4 fruit fly cellular contexts compared by ENCODE assay signal in genomic region chr3R:19833546-19833945, dm6.
TF ChIP-seq lines count a peak whose summit lies in the region.

No protein-coding gene starts in this region.

- TF ChIP-seq CTCF in whole organism, embryonic (GFP tag; optimal IDR thresholded peaks at IDR 0.05; lab: Kevin White, UChicago) = no peak

TF ChIP-seq in whole organism, adult, 20 proteins besides CTCF, POLR2A, EP300 and RAD21:
- TF ChIP-seq kay (GFP tag; lab: Kevin White, UChicago; ENCODE audit: borderline replicate concordance) (peak; percentile 11), CG14711 (tag; optimal IDR thresholded peaks at IDR 0.05; lab: Kevin White, UChicago) (no peak), toe (GFP tag; optimal IDR thresholded peaks at IDR 0.05; lab: Kevin White, UChicago) (no peak)
TF ChIP-seq in whole organism, adult: peak in this region for 1.

TF ChIP-seq in whole organism, embryonic, 481 proteins besides CTCF, POLR2A, EP300 and RAD21:
- TF ChIP-seq Blimp-1 (GFP tag; optimal IDR thresholded peaks at IDR 0.05; lab: Kevin White, UChicago) (no peak), Drgx (GFP tag; IDR thresholded peaks at IDR 0.05; lab: Robert Waterston, UW) (peak; percentile 73)

TF ChIP-seq in whole organism, prepupa, 60 proteins besides CTCF, POLR2A, EP300 and RAD21:
- no peak for TF ChIP-seq CG4318 (GFP tag; optimal IDR thresholded peaks at IDR 0.05; lab: Kevin White, UChicago)
- TF ChIP-seq CG6276 (GFP tag; optimal IDR thresholded peaks at IDR 0.05; lab: Kevin White, UChicago) = peak; percentile 82
- TF ChIP-seq cyc (GFP tag; optimal IDR thresholded peaks at IDR 0.05; lab: Kevin White, UChicago) = no peak
- TF ChIP-seq eg (GFP tag; IDR thresholded peaks at IDR 0.05; lab: Robert Waterston, UW) = peak; percentile 86
- peak; percentile 21 for TF ChIP-seq Lpt (GFP tag; optimal IDR thresholded peaks at IDR 0.05; lab: Kevin White, UChicago)
- peak; percentile 7 for TF ChIP-seq Hr4 (GFP tag; optimal IDR thresholded peaks at IDR 0.05; lab: Kevin White, UChicago)
- TF ChIP-seq CG8119 (GFP tag; IDR thresholded peaks at IDR 0.05; lab: Robert Waterston, UW) = peak; percentile 61
- TF ChIP-seq CG15336 (GFP tag; IDR thresholded peaks at IDR 0.05; lab: Robert Waterston, UW) = peak; percentile 71
- 0 out of 3 replicates have a peak, but pooled peaks have one; percentile 24 for TF ChIP-seq CG6163 (GFP tag; IDR thresholded peaks at IDR 0.05; lab: Robert Waterston, UW)

TF ChIP-seq in whole organism, pupa, 21 proteins besides CTCF, POLR2A, EP300 and RAD21:
- TF ChIP-seq CG34367 (tag; optimal IDR thresholded peaks at IDR 0.05; lab: Kevin White, UChicago) (no peak), Pif1A (GFP tag; optimal IDR thresholded peaks at IDR 0.05; lab: Kevin White, UChicago) (no peak), fd96Ca (GFP tag; IDR thresholded peaks at IDR 0.05; lab: Robert Waterston, UW) (peak; percentile 45; the same call in 1 of the 3 replicates), rn (GFP tag; IDR thresholded peaks at IDR 0.05; lab: Robert Waterston, UW) (no peak), Ets98B (GFP tag; IDR thresholded peaks at IDR 0.05; lab: Robert Waterston, UW) (peak; percentile 65; the same call in 1 of the 2 replicates), CG4496 (GFP tag; IDR thresholded peaks at IDR 0.05; lab: Robert Waterston, UW) (peak; percentile 79), CG9948 (tag; optimal IDR thresholded peaks at IDR 0.05; lab: Kevin White, UChicago) (no peak), CG32121 (GFP tag; IDR thresholded peaks at IDR 0.05; lab: Robert Waterston, UW) (peak; percentile 85), CG8159 (tag; optimal IDR thresholded peaks at IDR 0.05; lab: Kevin White, UChicago) (no peak), CG14655 (GFP tag; optimal IDR thresholded peaks at IDR 0.05; lab: Kevin White, UChicago) (peak; percentile 34), gl (tag; optimal IDR thresholded peaks at IDR 0.05; lab: Kevin White, UChicago) (no peak), CG13204 (GFP tag; optimal IDR thresholded peaks at IDR 0.05; lab: Kevin White, UChicago) (no peak), CG12605 (GFP tag; IDR thresholded peaks at IDR 0.05; lab: Robert Waterston, UW) (peak; percentile 42; the same call in 1 of the 2 replicates)
TF ChIP-seq in whole organism, pupa: peak in this region for 6.
